Fruit fly (Drosophila melanogaster): ENCODE data around the gene CG5556.

The CG5556 gene

DNA sequence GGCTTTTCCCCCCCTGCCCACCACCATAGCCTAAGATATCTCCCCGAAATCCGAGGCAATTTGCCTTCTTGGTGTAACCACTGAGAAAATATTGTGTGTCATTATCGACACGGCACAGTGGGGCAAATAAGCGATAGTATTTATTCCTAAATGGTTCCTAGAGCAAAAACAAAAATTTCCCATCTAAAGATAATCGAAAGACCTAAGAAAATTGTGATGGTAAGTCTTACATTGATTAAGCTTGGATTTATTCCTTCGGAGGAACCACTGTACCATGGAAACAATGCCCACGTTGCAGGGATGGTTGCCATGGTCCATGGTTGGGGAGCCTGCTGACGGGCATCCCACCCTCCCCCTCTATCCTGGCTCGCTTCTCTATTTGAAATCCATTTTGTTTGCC, 36.2 kb downstream of the CG5556 start (continued):
- TF ChIP-seq CG33213 (GFP tag; optimal IDR thresholded peaks at IDR 0.05) (no peak), lmd (GFP tag; IDR thresholded peaks at IDR 0.05) (peak; percentile 28; the same call in 1 of the 2 replicates), CG10366 (GFP tag; IDR thresholded peaks at IDR 0.05) (peak; percentile 39; the same call in 1 of the 2 replicates), MTF-1 (GFP tag; optimal IDR thresholded peaks at IDR 0.05; ENCODE audit: borderline replicate concordance) (no peak), CG8944 (GFP tag; optimal IDR thresholded peaks at IDR 0.05) (no peak), Side (GFP tag; optimal IDR thresholded peaks at IDR 0.05) (no peak), CG3163 (GFP tag; optimal IDR thresholded peaks at IDR 0.05) (no peak), CG6272 (GFP tag; IDR thresholded peaks at IDR 0.05) (no peak), zen2 (GFP tag; IDR thresholded peaks at IDR 0.05; ENCODE audit: partially characterized antibody) (no peak), amos (GFP tag; IDR thresholded peaks at IDR 0.05; ENCODE audit: partially characterized antibody) (no peak), TFAM (GFP tag; optimal IDR thresholded peaks at IDR 0.05) (no peak), trh (GFP tag; optimal IDR thresholded peaks at IDR 0.05) (no peak), CG12236 (GFP tag; optimal IDR thresholded peaks at IDR 0.05) (no peak), Bteb2 (GFP tag; optimal IDR thresholded peaks at IDR 0.05) (no peak), CG7372 (GFP tag; IDR thresholded peaks at IDR 0.05) (no peak), Elba2 (GFP tag; optimal IDR thresholded peaks at IDR 0.05) (no peak), D19B (GFP tag; optimal IDR thresholded peaks at IDR 0.05) (no peak), Ptx1 (GFP tag; IDR thresholded peaks at IDR 0.05) (peak; percentile 44; the same call in 1 of the 2 replicates), ash1 (GFP tag; optimal IDR thresholded peaks at IDR 0.05) (no peak), CG15073 (GFP tag; optimal IDR thresholded peaks at IDR 0.05) (no peak), btn (GFP tag; optimal IDR thresholded peaks at IDR 0.05) (no peak), pnt (GFP tag; optimal IDR thresholded peaks at IDR 0.05) (peak; percentile 26), pho (GFP tag; optimal IDR thresholded peaks at IDR 0.05) (no peak), kah (GFP tag; optimal IDR thresholded peaks at IDR 0.05) (no peak), CG15479 (GFP tag; optimal IDR thresholded peaks at IDR 0.05) (no peak), dati (GFP tag; IDR thresholded peaks at IDR 0.05) (no peak), dmrt99B (tag; optimal IDR thresholded peaks at IDR 0.05) (peak; percentile 51), sim (GFP tag; IDR thresholded peaks at IDR 0.05) (no peak), Fer2 (tag; optimal IDR thresholded peaks at IDR 0.05) (no peak), Hsf (GFP tag; optimal IDR thresholded peaks at IDR 0.05) (peak; percentile 15), Dref (GFP tag; IDR thresholded peaks at IDR 0.05) (no peak), dan (GFP tag; IDR thresholded peaks at IDR 0.05) (no peak), cad (GFP tag; optimal IDR thresholded peaks at IDR 0.05) (no peak), CG31365 (tag; optimal IDR thresholded peaks at IDR 0.05) (no peak), abd-A (tag; optimal IDR thresholded peaks at IDR 0.05) (peak; percentile 23), prd (optimal IDR thresholded peaks at IDR 0.05) (no peak), prd (GFP tag; IDR thresholded peaks at IDR 0.05) (peak; percentile 53; the same call in 2 of the 3 replicates), slp2 (GFP tag; optimal IDR thresholded peaks at IDR 0.05) (no peak), bbx (GFP tag; IDR thresholded peaks at IDR 0.05; ENCODE audit: partially characterized antibody) (no peak), Neu2 (GFP tag; optimal IDR thresholded peaks at IDR 0.05; ENCODE audit: borderline replicate concordance) (no peak), crol (GFP tag; IDR thresholded peaks at IDR 0.05) (peak; percentile 9; the same call in 1 of the 2 replicates), CG13296 (GFP tag; optimal IDR thresholded peaks at IDR 0.05) (no peak), chif (GFP tag; optimal IDR thresholded peaks at IDR 0.05) (peak in 1 of 2 experiments; percentile 2), NfI (GFP tag; optimal IDR thresholded peaks at IDR 0.05) (peak; percentile 16), eyg (GFP tag; optimal IDR thresholded peaks at IDR 0.05) (no peak), hbn (GFP tag; IDR thresholded peaks at IDR 0.05; ENCODE audit: partially characterized antibody) (no peak)

Data from whole organism, embryonic.